Worm (Caenorhabditis elegans) whole organism, L4 larva: Measurements from ENCODE around the gene rgs-2.

Experiments used
- D1046.2 ChIP-seq: fragments of 200-800 bp; sonication (Bioruptor generic); IDR thresholded peaks from 2 replicates; pipeline ENCODE4 v1.3.6; 2022; ENCODE audit warnings: missing genetic modification characterization, missing compliant biosample characterization
- F37D6.2 ChIP-seq: sonication (generic microtip); optimal IDR thresholded peaks from 2 replicates; lab custom pipeline; 2016; ENCODE audit warnings: mild to moderate bottlenecking, missing genetic modification characterization, missing compliant biosample characterization
- T26A8.4 ChIP-seq: fragments of 200-800 bp; sonication (Bioruptor generic); IDR thresholded peaks from 2 replicates; pipeline ENCODE4 v1.3.6; 2022; ENCODE audit warnings: missing genetic modification characterization, missing compliant biosample characterization
- Y105C5A.15 ChIP-seq: fragments of 200-800 bp; sonication (Bioruptor generic); IDR thresholded peaks from 2 replicates; pipeline ENCODE4 v1.3.6; 2022; ENCODE audit warnings: missing genetic modification characterization, missing compliant biosample characterization
- Y48G9A.11 ChIP-seq: fragments of 200-800 bp; sonication (Bioruptor generic); IDR thresholded peaks from 2 replicates; pipeline ENCODE4 v1.3.6; 2022; ENCODE audit warnings: missing genetic modification reagents, missing genetic modification characterization, missing compliant biosample characterization
- ZK546.5 ChIP-seq, 2 experiments: sonication (generic microtip); optimal IDR thresholded peaks; 2 replicates each; lab custom pipeline; 2017; ENCODE audit warnings: missing biosample characterization in 2 of 2, missing genetic modification characterization in 2 of 2
- aha-1 ChIP-seq: fragments of 150-350 bp; peaks from one replicate; lab custom pipeline; 2014; ENCODE audit warnings: missing biosample characterization, missing genetic modification characterization
- aly-2 ChIP-seq: sonication (generic microtip); optimal IDR thresholded peaks from 2 replicates; lab custom pipeline; 2018; ENCODE audit warnings: missing biosample characterization, missing genetic modification characterization
- ama-1 ChIP-seq: fragments of 150-350 bp; optimal IDR thresholded peaks from 2 replicates; lab custom pipeline; 2014; ENCODE audit warnings: inconsistent platforms, mixed read lengths
- ceh-20 ChIP-seq: fragments of 200-800 bp; sonication (Bioruptor generic); IDR thresholded peaks from 2 replicates; pipeline ENCODE4 v1.3.6; 2022; ENCODE audit warnings: missing genetic modification reagents, missing genetic modification characterization, missing compliant biosample characterization
- ceh-28 ChIP-seq: fragments of 150-350 bp; optimal IDR thresholded peaks from 2 replicates; lab custom pipeline; 2014; ENCODE audit warnings: missing biosample characterization, missing genetic modification reagents, missing genetic modification characterization
- ceh-32 ChIP-seq: sonication (generic microtip); optimal IDR thresholded peaks from 2 replicates; lab custom pipeline; 2016; ENCODE audit warnings: mild to moderate bottlenecking, missing genetic modification characterization, missing compliant biosample characterization; ENCODE audit not compliant: poor library complexity
- ceh-82 ChIP-seq: sonication (generic microtip); optimal IDR thresholded peaks from 2 replicates; lab custom pipeline; 2017; ENCODE audit warnings: missing biosample characterization, missing genetic modification characterization
- ces-1 ChIP-seq: fragments of 150-350 bp; sonication (generic microtip); optimal IDR thresholded peaks from 4 replicates; lab custom pipeline; 2014; ENCODE audit warnings: missing biosample characterization, missing genetic modification reagents, missing genetic modification characterization
- daf-12 ChIP-seq: fragments of 150-350 bp; optimal IDR thresholded peaks from 2 replicates; lab custom pipeline; 2014; ENCODE audit warnings: missing biosample characterization, missing genetic modification reagents, missing genetic modification characterization
- daf-16 ChIP-seq, 3 experiments: sonication (generic microtip); optimal IDR thresholded peaks; 2 replicates each; lab custom pipeline; 2016 to 2017; ENCODE audit warnings: missing genetic modification characterization in 3 of 3, missing genetic modification reagents in 3 of 3, mild to moderate bottlenecking in 2 of 3, missing compliant biosample characterization in 2 of 3, missing biosample characterization in 1 of 3, moderate library complexity in 1 of 3
- dmd-8 ChIP-seq: fragments of 200-800 bp; sonication (Bioruptor generic); IDR thresholded peaks from 2 replicates; pipeline ENCODE4 v1.3.6; 2022; ENCODE audit warnings: missing genetic modification characterization, missing compliant biosample characterization
- dpl-1 ChIP-seq: fragments of 150-350 bp; optimal IDR thresholded peaks from 2 replicates; lab custom pipeline; 2014; ENCODE audit warnings: missing biosample characterization, missing genetic modification reagents, missing genetic modification characterization
- dve-1 ChIP-seq: sonication (generic microtip); optimal IDR thresholded peaks from 2 replicates; lab custom pipeline; 2017; ENCODE audit warnings: antibody characterized with exemption, mild to moderate bottlenecking, missing genetic modification characterization, missing compliant biosample characterization; ENCODE audit not compliant: insufficient read depth
- egl-27 ChIP-seq: sonication (generic microtip); optimal IDR thresholded peaks from 3 replicates; lab custom pipeline; 2017; ENCODE audit warnings: missing biosample characterization, missing genetic modification reagents, missing genetic modification characterization
- egl-43 ChIP-seq: fragments of 200-800 bp; sonication (Bioruptor generic); IDR thresholded peaks from 2 replicates; pipeline ENCODE4 v1.3.6; 2022; ENCODE audit warnings: missing genetic modification reagents, missing genetic modification characterization, missing compliant biosample characterization
- fkh-10 ChIP-seq: fragments of 150-350 bp; optimal IDR thresholded peaks from 2 replicates; lab custom pipeline; 2014; ENCODE audit warnings: missing biosample characterization, missing genetic modification reagents, missing genetic modification characterization
- fos-1 ChIP-seq: fragments of 150-350 bp; optimal IDR thresholded peaks from 2 replicates; lab custom pipeline; 2014; ENCODE audit warnings: missing biosample characterization, missing genetic modification characterization
- hlh-11 ChIP-seq: fragments of 200-800 bp; sonication (Bioruptor generic); optimal IDR thresholded peaks from 2 replicates; lab custom pipeline; 2018; ENCODE audit warnings: mild to moderate bottlenecking, missing genetic modification characterization, missing compliant biosample characterization
- hlh-30 ChIP-seq: sonication (generic microtip); optimal IDR thresholded peaks from 2 replicates; lab custom pipeline; 2017; ENCODE audit warnings: antibody characterized with exemption, mild to moderate bottlenecking, missing genetic modification characterization, missing compliant biosample characterization; ENCODE audit not compliant: insufficient read depth
- jun-1 ChIP-seq: fragments of 150-350 bp; optimal IDR thresholded peaks from 2 replicates; lab custom pipeline; 2014; ENCODE audit warnings: missing biosample characterization, missing genetic modification reagents, missing genetic modification characterization
- lin-15B ChIP-seq: fragments of 150-350 bp; sonication (generic microtip); optimal IDR thresholded peaks from 3 replicates; lab custom pipeline; 2014; ENCODE audit warnings: missing biosample characterization, missing genetic modification characterization
- lsy-2 ChIP-seq, 2 experiments: fragments of 150-350 bp in 1 of 2; sonication (generic microtip) in 1 of 2; optimal IDR thresholded peaks; 2 replicates each; lab custom pipeline; 2014 to 2017; ENCODE audit warnings: missing biosample characterization in 2 of 2, missing genetic modification characterization in 2 of 2
- mdl-1 ChIP-seq, 2 experiments: fragments of 150-350 bp in 1 of 2; sonication (generic microtip) in 1 of 2; optimal IDR thresholded peaks; 2 replicates each; lab custom pipeline; 2014 to 2017; ENCODE audit warnings: missing biosample characterization in 2 of 2, missing genetic modification characterization in 2 of 2
- mdt-29 ChIP-seq: fragments of 200-800 bp; sonication (Bioruptor generic); IDR thresholded peaks from 2 replicates; pipeline ENCODE4 v1.3.6; 2022; ENCODE audit warnings: missing genetic modification reagents, missing genetic modification characterization, missing compliant biosample characterization
- mep-1 ChIP-seq: fragments of 150-350 bp; sonication (generic microtip); optimal IDR thresholded peaks from 3 replicates; lab custom pipeline; 2014; ENCODE audit warnings: missing biosample characterization, missing genetic modification characterization
- nhr-10 ChIP-seq: fragments of 150-350 bp; optimal IDR thresholded peaks from 2 replicates; lab custom pipeline; 2014; ENCODE audit warnings: missing biosample characterization, missing genetic modification characterization
- nhr-102 ChIP-seq: sonication (generic microtip); optimal IDR thresholded peaks from 2 replicates; lab custom pipeline; 2016; ENCODE audit warnings: mild to moderate bottlenecking, missing genetic modification characterization, moderate library complexity, missing compliant biosample characterization
- nhr-11 ChIP-seq: fragments of 150-350 bp; optimal IDR thresholded peaks from 2 replicates; lab custom pipeline; 2014; ENCODE audit warnings: missing biosample characterization, missing genetic modification characterization
- nhr-237 ChIP-seq: sonication (generic microtip); optimal IDR thresholded peaks from 2 replicates; lab custom pipeline; 2017; ENCODE audit warnings: missing biosample characterization, missing genetic modification characterization
- nhr-42 ChIP-seq: fragments of 200-800 bp; sonication (Bioruptor generic); IDR thresholded peaks from 2 replicates; pipeline ENCODE4 v1.3.6; 2022; ENCODE audit warnings: missing genetic modification characterization, missing compliant biosample characterization
- nhr-77 ChIP-seq: fragments of 150-350 bp; optimal IDR thresholded peaks from 2 replicates; lab custom pipeline; 2014; ENCODE audit warnings: missing biosample characterization, missing genetic modification characterization
- rbr-2 ChIP-seq: sonication (generic microtip); optimal IDR thresholded peaks from 2 replicates; lab custom pipeline; 2016; ENCODE audit warnings: missing genotype, missing genetic modification characterization, missing compliant biosample characterization
- snpc-1.2 ChIP-seq: fragments of 200-800 bp; sonication (Bioruptor generic); IDR thresholded peaks from 2 replicates; pipeline ENCODE4 v1.3.6; 2022; ENCODE audit warnings: missing genetic modification reagents, missing genetic modification characterization, missing compliant biosample characterization
- spr-1 ChIP-seq: sonication (generic microtip); optimal IDR thresholded peaks from 2 replicates; lab custom pipeline; 2016; ENCODE audit warnings: mild to moderate bottlenecking, missing genetic modification characterization, missing compliant biosample characterization
- spr-3 ChIP-seq: fragments of 200-800 bp; sonication (Bioruptor generic); optimal IDR thresholded peaks from 2 replicates; lab custom pipeline; 2018; ENCODE audit warnings: mild to moderate bottlenecking, missing genetic modification characterization, missing compliant biosample characterization
- tag-97 ChIP-seq: fragments of 200-800 bp; sonication (Bioruptor generic); IDR thresholded peaks from 2 replicates; pipeline ENCODE4 v1.3.6; 2022; ENCODE audit warnings: missing genetic modification characterization, missing compliant biosample characterization
- tra-1 ChIP-seq: fragments of 200-800 bp; sonication (Bioruptor generic); IDR thresholded peaks from 2 replicates; pipeline ENCODE4 v1.3.6; 2022; ENCODE audit warnings: missing genetic modification reagents, missing genetic modification characterization, missing compliant biosample characterization
- unc-62 ChIP-seq, 3 experiments: fragments of 150-350 bp in 1 of 3; sonication (generic microtip); optimal IDR thresholded peaks in 2 of 3; peaks in 1 of 3; 1 replicate in 1 of 3; 2 replicates in 2 of 3; lab custom pipeline; 2014 to 2017; ENCODE audit warnings: missing biosample characterization in 3 of 3, missing genetic modification characterization in 3 of 3, missing genetic modification reagents in 3 of 3, missing genotype in 1 of 3
- zip-2 ChIP-seq: fragments of 150-350 bp; optimal IDR thresholded peaks from 2 replicates; lab custom pipeline; 2014; ENCODE audit warnings: missing biosample characterization, missing genetic modification characterization

The rgs-2 gene

ce11 chrX:12691740-12692383 lies 20.6 kb upstream of the rgs-2 start:
- TF ChIP-seq D1046.2 (GFP tag; lab: Robert Waterston, UW): no peak
- no peak for TF ChIP-seq mdt-29 (GFP tag; lab: Robert Waterston, UW)
- peak; percentile 9 for TF ChIP-seq aha-1
- TF ChIP-seq ceh-82 (tag; lab: Kevin White, UChicago): no peak
- TF ChIP-seq lin-15B: no peak
- no peak for TF ChIP-seq tag-97 (GFP tag; lab: Robert Waterston, UW)
- TF ChIP-seq dmd-8 (GFP tag; lab: Robert Waterston, UW): no peak
- TF ChIP-seq fos-1: no peak
- TF ChIP-seq hlh-11: no peak
- TF ChIP-seq mdl-1 (tag; optimal IDR thresholded peaks at IDR 0.05; lab: Kevin White, UChicago): no peak
- no peak for TF ChIP-seq ceh-20
- no peak for TF ChIP-seq T26A8.4 (GFP tag; lab: Robert Waterston, UW)
- TF ChIP-seq nhr-10 (tag; lab: Kevin White, UChicago): no peak
- peak; percentile 56; the same call in 1 of the 2 replicates for TF ChIP-seq egl-43
- TF ChIP-seq unc-62 (GFP tag; optimal IDR thresholded peaks at IDR 0.05 in 1 of 2; lab: Kevin White, UChicago): peak in 1 of 2 experiments; percentile 97
- no peak for TF ChIP-seq unc-62 (tag; optimal IDR thresholded peaks at IDR 0.05; lab: Kevin White, UChicago)
- TF ChIP-seq mep-1: peak; percentile 39
- TF ChIP-seq ceh-28: no peak
- TF ChIP-seq F37D6.2 (tag; lab: Kevin White, UChicago): no peak
- TF ChIP-seq hlh-30 (tag; lab: Kevin White, UChicago): peak; percentile 22
- TF ChIP-seq fkh-10 (GFP tag; lab: Kevin White, UChicago): peak; percentile 71
- TF ChIP-seq ceh-32 (tag; lab: Kevin White, UChicago): no peak
- peak; percentile 18 for TF ChIP-seq rbr-2 (tag; lab: Kevin White, UChicago)
- TF ChIP-seq daf-16 (GFP tag; optimal IDR thresholded peaks at IDR 0.05; lab: Kevin White, UChicago): no peak
- TF ChIP-seq daf-16 (tag; optimal IDR thresholded peaks at IDR 0.05; lab: Kevin White, UChicago): no peak
- TF ChIP-seq spr-1 (tag; lab: Kevin White, UChicago): no peak
- no peak for TF ChIP-seq aly-2 (tag; lab: Kevin White, UChicago)
- no peak for TF ChIP-seq Y105C5A.15 (GFP tag; lab: Robert Waterston, UW)
- peak; percentile 60 for TF ChIP-seq ama-1 (lab: Kevin White, UChicago)
- no peak for TF ChIP-seq zip-2 (tag; lab: Kevin White, UChicago)

ce11 chrX:12693150-12693589 lies 19.3 kb upstream of the rgs-2 start:
- TF ChIP-seq rbr-2 (tag; lab: Kevin White, UChicago) (peak; percentile 3), daf-12 (no peak), nhr-11 (tag; lab: Kevin White, UChicago) (no peak), nhr-77 (tag; lab: Kevin White, UChicago) (no peak), ZK546.5 (tag; optimal IDR thresholded peaks at IDR 0.05; lab: Kevin White, UChicago) (peak in 1 of 2 experiments; percentile 24), lsy-2 (tag; optimal IDR thresholded peaks at IDR 0.05; lab: Kevin White, UChicago) (peak in 1 of 2 experiments; percentile 0), nhr-42 (GFP tag; lab: Robert Waterston, UW) (0 out of 2 replicates have a peak, but pooled peaks have one; percentile 45), F37D6.2 (tag; lab: Kevin White, UChicago) (peak; percentile 48), egl-27 (tag; lab: Kevin White, UChicago) (no peak), aha-1 (peak; percentile 66)

- TF ChIP-seq jun-1 (no peak), nhr-11 (tag; lab: Kevin White, UChicago) (no peak), tra-1 (GFP tag; lab: Robert Waterston, UW) (no peak), snpc-1.2 (GFP tag; lab: Robert Waterston, UW) (no peak), dve-1 (tag; lab: Kevin White, UChicago) (no peak), rbr-2 (tag; lab: Kevin White, UChicago) (no peak), nhr-237 (no peak), spr-3 (no peak), ces-1 (no peak), dpl-1 (GFP tag; lab: Kevin White, UChicago) (no peak), Y48G9A.11 (no peak), nhr-102 (no peak), ama-1 (lab: Kevin White, UChicago) (no peak)
Measured at ce11 chrX:12700456-12700855, 12.0 kb upstream of the rgs-2 start, which contains the start of gene nhr-26. nhr-26 (minus strand) TSS chrX:12700465.
